Fruit fly (Drosophila melanogaster) whole organism, prepupa: ENCODE data around the gene LUBEL.

Source experiments
- CG11294 ChIP-seq: fragments of 200-800 bp; sonication (Bioruptor generic); IDR thresholded peaks from 2 replicates; pipeline ENCODE4 v1.3.6; 2022; ENCODE audit warnings: missing biosample characterization, missing genetic modification characterization
- CG11762 ChIP-seq: fragments of 200-800 bp; sonication (Bioruptor generic); optimal IDR thresholded peaks from 3 replicates; lab custom pipeline; 2016; ENCODE audit warnings: missing biosample characterization, missing genetic modification characterization; ENCODE audit not compliant: insufficient read depth
- CG1621 ChIP-seq: fragments of 200-800 bp; sonication (Bioruptor generic); optimal IDR thresholded peaks from 3 replicates; lab custom pipeline; 2018; ENCODE audit warnings: missing biosample characterization, mild to moderate bottlenecking, missing genetic modification characterization
- CG16779 ChIP-seq: fragments of 200-800 bp; sonication (Bioruptor generic); optimal IDR thresholded peaks from 3 replicates; lab custom pipeline; 2017; ENCODE audit warnings: missing biosample characterization, mild to moderate bottlenecking, missing genetic modification characterization
- CG3032 ChIP-seq: fragments of 200-800 bp; optimal IDR thresholded peaks from 2 replicates; lab custom pipeline; 2019; ENCODE audit warnings: missing biosample characterization, mild to moderate bottlenecking, missing genetic modification characterization, moderate library complexity
- CG32006 ChIP-seq: fragments of 200-800 bp; sonication (Bioruptor generic); optimal IDR thresholded peaks from 3 replicates; lab custom pipeline; 2017; ENCODE audit warnings: missing biosample characterization, mild to moderate bottlenecking, missing genetic modification characterization
- CG34406 ChIP-seq: fragments of 200-800 bp; sonication (Bioruptor generic); optimal IDR thresholded peaks from 3 replicates; lab custom pipeline; 2016; ENCODE audit warnings: missing biosample characterization, missing genetic modification characterization
- CG6276 ChIP-seq: fragments of 200-800 bp; sonication (Bioruptor generic); optimal IDR thresholded peaks from 2 replicates; lab custom pipeline; 2017; ENCODE audit warnings: missing biosample characterization, mild to moderate bottlenecking, missing genetic modification characterization
- CG6792 ChIP-seq: fragments of 200-800 bp; sonication (Bioruptor generic); optimal IDR thresholded peaks from 3 replicates; lab custom pipeline; 2016; ENCODE audit warnings: missing biosample characterization, missing genetic modification characterization
- CG8632 ChIP-seq: fragments of 200-800 bp; sonication (Bioruptor generic); optimal IDR thresholded peaks from 3 replicates; lab custom pipeline; 2016; ENCODE audit warnings: missing biosample characterization, missing genetic modification characterization
- CG9139 ChIP-seq: fragments of 200-800 bp; sonication (Bioruptor generic); optimal IDR thresholded peaks from 3 replicates; lab custom pipeline; 2017; ENCODE audit warnings: missing biosample characterization, mild to moderate bottlenecking, missing genetic modification characterization
- Eip78C ChIP-seq: fragments of 200-800 bp; sonication (Bioruptor generic); peaks from one replicate; lab custom pipeline; 2016; ENCODE audit warnings: missing biosample characterization, missing genetic modification characterization
- Eip93F ChIP-seq: fragments of 200-800 bp; sonication (Bioruptor generic); optimal IDR thresholded peaks from 2 replicates; lab custom pipeline; 2016; ENCODE audit warnings: missing biosample characterization, mild to moderate bottlenecking, missing genetic modification characterization
- Ets96B ChIP-seq: fragments of 200-800 bp; optimal IDR thresholded peaks from 2 replicates; lab custom pipeline; 2019; ENCODE audit warnings: missing biosample characterization, mild to moderate bottlenecking, missing genetic modification characterization, moderate library complexity
- Hr38 ChIP-seq: sonication (Bioruptor generic); optimal IDR thresholded peaks from 2 replicates; lab custom pipeline; 2016; ENCODE audit warnings: missing biosample characterization, missing genetic modification characterization
- Hr39 ChIP-seq: fragments of 200-800 bp; sonication (Bioruptor generic); optimal IDR thresholded peaks from 2 replicates; lab custom pipeline; 2016; ENCODE audit warnings: missing biosample characterization, missing genetic modification characterization
- Lpt ChIP-seq: fragments of 200-800 bp; sonication (Bioruptor generic); optimal IDR thresholded peaks from 3 replicates; lab custom pipeline; 2016; ENCODE audit warnings: missing biosample characterization, missing genetic modification characterization
- Met ChIP-seq: fragments of 200-800 bp; sonication (Bioruptor generic); optimal IDR thresholded peaks from 3 replicates; lab custom pipeline; 2016; ENCODE audit warnings: missing biosample characterization, missing genetic modification characterization
- OdsH ChIP-seq: fragments of 200-800 bp; sonication (Bioruptor generic); optimal IDR thresholded peaks from 3 replicates; lab custom pipeline; 2016; ENCODE audit warnings: missing biosample characterization, missing genetic modification characterization
- achi ChIP-seq: fragments of 200-800 bp; sonication (Bioruptor generic); optimal IDR thresholded peaks from 3 replicates; lab custom pipeline; 2016; ENCODE audit warnings: missing biosample characterization, missing genetic modification characterization
- acj6 ChIP-seq: fragments of 200-800 bp; sonication (Bioruptor generic); optimal IDR thresholded peaks from 3 replicates; lab custom pipeline; 2016; ENCODE audit warnings: missing biosample characterization, missing genetic modification characterization
- dsx ChIP-seq: fragments of 200-800 bp; optimal IDR thresholded peaks from 3 replicates; lab custom pipeline; 2019; ENCODE audit warnings: missing biosample characterization, mild to moderate bottlenecking, missing genetic modification characterization, moderate library complexity; ENCODE audit not compliant: poor library complexity, severe bottlenecking
- eg ChIP-seq: fragments of 200-800 bp; sonication (Bioruptor generic); IDR thresholded peaks from 3 replicates; pipeline ENCODE4 v1.3.6; 2022; ENCODE audit warnings: missing biosample characterization, missing genetic modification characterization
- esn ChIP-seq: fragments of 200-800 bp; sonication (Bioruptor generic); optimal IDR thresholded peaks from 2 replicates; lab custom pipeline; 2016; ENCODE audit warnings: missing biosample characterization, mild to moderate bottlenecking, missing genetic modification characterization, moderate library complexity
- fd59A ChIP-seq: fragments of 200-800 bp; sonication (Bioruptor generic); optimal IDR thresholded peaks from 2 replicates; lab custom pipeline; 2017; ENCODE audit warnings: missing biosample characterization, mild to moderate bottlenecking, missing genetic modification characterization, missing genetic modification reagents
- fd85E ChIP-seq: fragments of 200-800 bp; sonication (Bioruptor generic); optimal IDR thresholded peaks from 3 replicates; lab custom pipeline; 2016; ENCODE audit warnings: missing biosample characterization, missing genetic modification characterization
- lz ChIP-seq: fragments of 200-800 bp; sonication (Bioruptor generic); optimal IDR thresholded peaks from 3 replicates; lab custom pipeline; 2016; ENCODE audit warnings: missing biosample characterization, missing genetic modification characterization
- pdm3 ChIP-seq: fragments of 200-800 bp; sonication (Bioruptor generic); optimal IDR thresholded peaks from 3 replicates; lab custom pipeline; 2016; ENCODE audit warnings: missing biosample characterization, missing genetic modification characterization
- spab ChIP-seq: fragments of 200-800 bp; sonication (Bioruptor generic); optimal IDR thresholded peaks from 2 replicates; lab custom pipeline; 2017; ENCODE audit warnings: missing biosample characterization, mild to moderate bottlenecking, missing genetic modification characterization, missing genetic modification reagents
- ss ChIP-seq, 2 experiments: fragments of 200-800 bp; sonication (Bioruptor generic); optimal IDR thresholded peaks; 2 replicates in 1 of 2; 3 replicates in 1 of 2; lab custom pipeline; 2017 to 2018; ENCODE audit warnings: mild to moderate bottlenecking in 2 of 2, missing biosample characterization in 2 of 2, missing genetic modification characterization in 2 of 2, moderate library complexity in 1 of 2
- svp ChIP-seq: fragments of 200-800 bp; sonication (Bioruptor generic); peaks from one replicate; lab custom pipeline; 2016; ENCODE audit warnings: missing biosample characterization, missing genetic modification characterization
- topi ChIP-seq: fragments of 200-800 bp; sonication (Bioruptor generic); optimal IDR thresholded peaks from 3 replicates; lab custom pipeline; 2016; ENCODE audit warnings: missing biosample characterization, missing genetic modification characterization

The LUBEL gene

DNA sequence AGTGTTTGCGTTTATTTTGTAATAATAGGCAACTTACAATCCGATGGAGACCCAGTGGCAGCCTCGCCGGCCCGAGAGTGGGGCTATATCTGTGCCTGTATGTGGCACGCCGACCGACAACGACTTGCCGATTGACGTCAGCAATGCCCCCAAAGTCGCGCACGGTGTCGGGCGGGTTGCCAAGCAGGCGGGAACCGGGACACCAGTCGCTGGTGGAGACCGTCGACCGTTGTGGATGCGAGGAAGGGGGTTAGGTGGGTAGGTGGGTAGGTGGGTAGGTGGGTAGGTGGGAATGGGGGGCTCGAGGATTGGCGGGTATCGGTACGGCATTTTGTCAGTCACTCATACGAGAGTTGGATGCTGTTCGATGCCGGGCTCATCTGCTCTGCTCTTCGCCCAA lies 21.5 kb downstream of the LUBEL start:
- no peak for TF ChIP-seq CG8632 (GFP tag; lab: Kevin White, UChicago)
- TF ChIP-seq CG6276, result no peak
- no peak for TF ChIP-seq CG3032 (tag; lab: Kevin White, UChicago)
- no peak for TF ChIP-seq CG9139 (GFP tag; lab: Kevin White, UChicago)
- TF ChIP-seq ss (GFP tag; optimal IDR thresholded peaks at IDR 0.05; lab: Kevin White, UChicago), result no peak
- TF ChIP-seq Ets96B, result no peak
- no peak for TF ChIP-seq Lpt
- no peak for TF ChIP-seq achi (GFP tag; lab: Kevin White, UChicago)
- no peak for TF ChIP-seq CG11762
- no peak for TF ChIP-seq CG1621
- no peak for TF ChIP-seq CG32006
- TF ChIP-seq pdm3, result no peak
- TF ChIP-seq Hr39 (GFP tag; lab: Kevin White, UChicago), result no peak
- no peak for TF ChIP-seq fd85E

DNA sequence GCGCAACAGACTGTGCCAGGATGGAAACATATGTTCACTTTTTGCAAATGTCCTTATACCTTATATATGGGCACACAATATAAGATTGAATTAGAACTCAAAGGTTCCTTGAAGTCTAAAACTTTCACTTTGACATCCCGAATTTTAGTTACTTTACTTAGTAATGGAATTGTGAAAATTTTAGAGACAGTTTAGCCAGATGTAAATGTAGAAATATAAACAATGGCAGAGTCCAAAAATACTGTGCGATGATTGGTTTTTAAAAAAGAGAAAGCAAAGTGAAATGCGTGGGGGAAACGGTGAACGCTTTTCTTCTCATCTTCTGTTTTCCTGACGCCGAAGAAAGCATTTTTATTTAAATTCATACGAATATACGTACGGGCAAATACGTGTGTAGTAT lies 24.7 kb downstream of the LUBEL start, which contains the start of gene CG44271:
Gene CG44271 (minus strand): TSS at position 101 of the 400 bp plus-strand sequence.
- no peak for TF ChIP-seq OdsH
- TF ChIP-seq CG6792 (GFP tag; lab: Kevin White, UChicago), result no peak

DNA sequence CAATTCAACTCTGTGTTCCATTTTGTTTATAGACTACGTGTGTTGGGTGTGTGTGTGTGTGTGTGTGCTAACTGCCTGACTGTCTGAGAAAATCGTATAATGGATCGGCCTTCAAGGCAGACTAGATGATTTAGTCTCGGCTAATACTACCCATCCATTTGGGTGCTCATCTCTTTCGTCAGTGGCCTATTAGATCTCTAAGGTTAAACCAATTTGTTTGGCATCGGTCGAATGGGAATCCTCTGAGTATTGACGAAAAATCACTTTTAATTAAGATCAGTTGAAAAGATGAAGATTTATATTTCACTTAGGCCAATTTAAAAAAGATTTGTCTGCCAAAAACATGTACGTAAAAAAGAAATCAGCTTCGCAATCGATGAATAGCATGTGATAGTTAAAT lies 27.0 kb downstream of the LUBEL start, which contains the start of gene CG31910:
Gene CG31910 (minus strand): TSS at position 101 of the 400 bp plus-strand sequence.
- no peak for TF ChIP-seq CG11294 (GFP tag; lab: Robert Waterston, UW)
- no peak for TF ChIP-seq CG3032 (tag; lab: Kevin White, UChicago)
- no peak for TF ChIP-seq acj6
- TF ChIP-seq dsx (GFP tag; lab: Kevin White, UChicago), result no peak
- no peak for TF ChIP-seq CG1621
- TF ChIP-seq Hr38, result no peak
- no peak for TF ChIP-seq fd85E
- TF ChIP-seq, all 60 proteins: peak for 0

DNA sequence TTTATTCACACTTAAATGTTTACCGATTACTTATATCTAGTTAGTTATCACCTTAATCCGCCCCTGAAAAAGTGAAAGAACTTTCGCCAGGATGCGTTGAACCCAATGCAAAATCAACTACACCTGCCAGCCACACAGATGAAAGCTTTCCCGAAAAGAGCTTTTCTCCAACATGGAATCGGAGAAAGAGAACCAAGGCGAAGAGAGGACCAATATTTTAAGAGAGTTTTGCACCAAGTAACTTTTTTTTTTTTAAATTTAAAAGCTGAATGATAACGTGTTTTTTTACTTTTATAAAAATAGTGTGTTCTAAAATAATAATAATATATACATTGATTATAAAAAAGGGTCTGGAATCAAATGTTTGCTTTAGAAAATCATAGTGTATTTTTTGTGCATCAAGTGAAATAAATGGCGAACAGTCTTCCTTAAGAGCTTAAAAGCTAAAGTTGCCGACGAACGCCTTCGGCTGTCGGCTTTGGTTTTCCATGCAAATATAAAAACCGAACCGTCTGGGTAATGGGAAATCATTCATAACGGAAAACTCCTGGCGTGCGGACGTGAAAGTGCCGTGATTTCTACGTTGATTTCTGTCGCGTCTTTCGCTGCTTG lies 30.5 kb downstream of the LUBEL start, which contains the start of gene meng:
Gene meng (plus strand): TSS at position 523 of the 612 bp plus-strand sequence.
- no peak for TF ChIP-seq CG11762
- peak; percentile 17 for TF ChIP-seq Eip78C (GFP tag; lab: Kevin White, UChicago)
- no peak for TF ChIP-seq Hr39 (GFP tag; lab: Kevin White, UChicago)
- TF ChIP-seq eg, result 0 out of 3 replicates have a peak, but pooled peaks have one; percentile 1
- no peak for TF ChIP-seq CG6276
- TF ChIP-seq svp, result no peak
- TF ChIP-seq Eip93F (GFP tag; lab: Kevin White, UChicago), result no peak

DNA sequence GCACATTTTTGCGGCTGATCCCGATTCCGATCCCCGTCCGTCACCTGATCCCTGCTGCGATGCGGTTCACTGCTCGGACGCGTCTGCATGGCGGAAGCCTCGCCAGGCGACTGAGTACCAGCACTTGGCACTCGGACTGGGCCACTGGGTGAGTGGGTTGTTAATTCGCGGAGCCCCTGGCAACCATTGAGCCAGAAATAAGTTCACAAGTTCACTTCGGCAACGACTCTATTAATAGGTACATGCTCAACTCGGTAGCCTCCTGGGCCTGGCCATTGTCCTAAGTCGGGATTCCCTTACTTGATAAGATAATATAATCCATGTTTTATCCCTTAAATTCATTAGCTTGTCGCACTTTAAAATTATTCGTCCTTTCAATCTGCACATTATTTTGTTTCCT lies 32.5 kb downstream of the LUBEL start, which contains the start of gene TTLL3A:
Gene TTLL3A (minus strand): TSS at position 101 of the 400 bp plus-strand sequence.
- TF ChIP-seq Lpt (no peak), CG34406 (GFP tag; lab: Kevin White, UChicago) (no peak), Met (GFP tag; lab: Kevin White, UChicago) (no peak), CG11762 (no peak), spab (GFP tag; lab: Kevin White, UChicago) (no peak), dsx (GFP tag; lab: Kevin White, UChicago) (no peak), topi (GFP tag; lab: Kevin White, UChicago) (no peak), CG8632 (GFP tag; lab: Kevin White, UChicago) (no peak), achi (GFP tag; lab: Kevin White, UChicago) (no peak), lz (GFP tag; lab: Kevin White, UChicago) (no peak), CG16779 (tag; lab: Kevin White, UChicago) (no peak), esn (GFP tag; lab: Kevin White, UChicago) (no peak), fd59A (GFP tag; lab: Kevin White, UChicago) (no peak), eg (no peak), svp (no peak)
